Worm (Caenorhabditis elegans): ENCODE data around the gene B0334.13.
A peak's percentile ranks its signal among the peaks of the same experiment; 100 is the strongest.

Gene B0334.13

ce11 chrII:11467541-11467940 lies 20.6 kb upstream of the B0334.13 start, which contains the start of gene klp-17:
Gene klp-17 (minus strand): TSS chrII:11467641.
- TF ChIP-seq Y53G8AR.9 (GFP tag; conservative IDR thresholded peaks at IDR 0.05) (no peak), nhr-120 (GFP tag; IDR thresholded peaks at IDR 0.05) (no peak), bed-1 (GFP tag; IDR thresholded peaks at IDR 0.05) (no peak), zim-3 (tag; optimal IDR thresholded peaks at IDR 0.05) (no peak), Y67H2A.10 (GFP tag; conservative IDR thresholded peaks at IDR 0.05) (no peak), lin-54 (GFP tag; optimal IDR thresholded peaks at IDR 0.05) (no peak), madf-6 (GFP tag; IDR thresholded peaks at IDR 0.05) (no peak), die-1 (tag; optimal IDR thresholded peaks at IDR 0.05) (no peak)

ce11 chrII:11469574-11470108 lies 18.5 kb upstream of the B0334.13 start, which contains the start of gene cisd-1:
Gene cisd-1 (minus strand): TSS chrII:11469624.
- no peak for TF ChIP-seq hmg-1.2 (GFP tag; IDR thresholded peaks at IDR 0.05)
- no peak for TF ChIP-seq aptf-3 (GFP tag; IDR thresholded peaks at IDR 0.05)
- no peak for TF ChIP-seq xnd-1 (tag; optimal IDR thresholded peaks at IDR 0.05)
- 0 out of 2 replicates have a peak, but pooled peaks have one; percentile 32 for TF ChIP-seq ekl-4 (GFP tag; IDR thresholded peaks at IDR 0.05)
- no peak for TF ChIP-seq D2030.7 (GFP tag; IDR thresholded peaks at IDR 0.05)
- TF ChIP-seq B0261.1 (tag; optimal IDR thresholded peaks at IDR 0.05), result no peak
- no peak for TF ChIP-seq K12H6.12 (tag; optimal IDR thresholded peaks at IDR 0.05)
- no peak for TF ChIP-seq akir-1 (GFP tag; optimal IDR thresholded peaks at IDR 0.05)
- no peak for TF ChIP-seq lin-40 (tag; optimal IDR thresholded peaks at IDR 0.05)
- TF ChIP-seq Y95B8A.8 (GFP tag; IDR thresholded peaks at IDR 0.05), result no peak
- no peak for TF ChIP-seq bed-2 (GFP tag; IDR thresholded peaks at IDR 0.05)
- no peak for TF ChIP-seq F52B5.7 (tag; optimal IDR thresholded peaks at IDR 0.05)
- no peak for TF ChIP-seq mes-4 (tag; optimal IDR thresholded peaks at IDR 0.05)
- no peak for TF ChIP-seq nhr-90 (tag; optimal IDR thresholded peaks at IDR 0.05)
- TF ChIP-seq ztf-25 (GFP tag; IDR thresholded peaks at IDR 0.05), result no peak
- TF ChIP-seq madf-3 (GFP tag; IDR thresholded peaks at IDR 0.05), result no peak
- no peak for TF ChIP-seq ztf-6 (GFP tag; IDR thresholded peaks at IDR 0.05)
- TF ChIP-seq rec-8 (tag; optimal IDR thresholded peaks at IDR 0.05), result no peak
- TF ChIP-seq tlf-1 (GFP tag; optimal IDR thresholded peaks at IDR 0.05), result no peak
- peak; percentile 61 for TF ChIP-seq nhr-80 (tag; optimal IDR thresholded peaks at IDR 0.05)
- no peak for TF ChIP-seq gei-17 (GFP tag; optimal IDR thresholded peaks at IDR 0.05)
- peak; percentile 32 for TF ChIP-seq atf-7 (tag; optimal IDR thresholded peaks at IDR 0.05)
- no peak for TF ChIP-seq ama-1 (optimal IDR thresholded peaks at IDR 0.05)
- no peak for TF ChIP-seq ama-1 (GFP tag; optimal IDR thresholded peaks at IDR 0.05)
- TF ChIP-seq F49E8.2 (tag; optimal IDR thresholded peaks at IDR 0.05; ENCODE audit: insufficient read depth), result no peak
- TF ChIP-seq ceh-58 (GFP tag; IDR thresholded peaks at IDR 0.05), result no peak
- peak; percentile 25; the same call in 1 of the 2 replicates for TF ChIP-seq cebp-1 (GFP tag; IDR thresholded peaks at IDR 0.05)
- TF ChIP-seq cebp-1 (tag; optimal IDR thresholded peaks at IDR 0.05), result peak; percentile 59
- no peak for TF ChIP-seq lin-54 (GFP tag; optimal IDR thresholded peaks at IDR 0.05)
- TF ChIP-seq lag-1 (GFP tag; IDR thresholded peaks at IDR 0.05), result no peak
- TF ChIP-seq tbp1 (GFP tag; optimal IDR thresholded peaks at IDR 0.05), result no peak
- no peak for TF ChIP-seq nhr-120 (GFP tag; IDR thresholded peaks at IDR 0.05)
- TF ChIP-seq ztf-3 (GFP tag; optimal IDR thresholded peaks at IDR 0.05), result no peak
- TF ChIP-seq ztf-22 (GFP tag; optimal IDR thresholded peaks at IDR 0.05), result no peak
- no peak for TF ChIP-seq zim-3 (tag; optimal IDR thresholded peaks at IDR 0.05)
- TF ChIP-seq ztf-18 (tag; optimal IDR thresholded peaks at IDR 0.05), result peak; percentile 5
- no peak for TF ChIP-seq ztf-28 (GFP tag; IDR thresholded peaks at IDR 0.05)
- TF ChIP-seq nfya-1 (tag; optimal IDR thresholded peaks at IDR 0.05; ENCODE audit: borderline replicate concordance, insufficient read depth), result no peak
- TF ChIP-seq madf-6 (GFP tag; IDR thresholded peaks at IDR 0.05), result 0 out of 2 replicates have a peak, but pooled peaks have one; percentile 16
- TF ChIP-seq attf-6 (GFP tag; IDR thresholded peaks at IDR 0.05), result no peak
- 0 out of 2 replicates have a peak, but pooled peaks have one; percentile 30 for TF ChIP-seq pbrm-1 (GFP tag; IDR thresholded peaks at IDR 0.05)
- no peak for TF ChIP-seq T07F8.4 (tag; optimal IDR thresholded peaks at IDR 0.05)
- TF ChIP-seq F57A8.1 (GFP tag; optimal IDR thresholded peaks at IDR 0.05), result no peak
